Fruit fly (Drosophila melanogaster) whole organism, embryonic: ENCODE results near the gene Mvl.
A peak's percentile ranks its signal among the peaks of the same experiment; 100 is the strongest.

Source experiments
- Atf3 ChIP-seq: fragments of 200-800 bp; sonication (Bioruptor generic); optimal IDR thresholded peaks from 3 replicates; lab custom pipeline; 2016; ENCODE audit warnings: missing biosample characterization, missing genetic modification characterization
- BtbVII ChIP-seq: fragments of 200-800 bp; sonication (Bioruptor generic); optimal IDR thresholded peaks from 3 replicates; lab custom pipeline; 2017; ENCODE audit warnings: missing biosample characterization, mild to moderate bottlenecking, missing genetic modification characterization
- CG1233 ChIP-seq: fragments of 200-800 bp; sonication (Bioruptor generic); optimal IDR thresholded peaks from 4 replicates; lab custom pipeline; 2018; ENCODE audit warnings: missing biosample characterization, mild to moderate bottlenecking, missing genetic modification characterization
- CG13424 ChIP-seq: fragments of 200-800 bp; sonication (Bioruptor generic); optimal IDR thresholded peaks from 2 replicates; lab custom pipeline; 2019; ENCODE audit warnings: missing biosample characterization, mild to moderate bottlenecking, missing genetic modification characterization, moderate library complexity
- CG18476 ChIP-seq: fragments of 200-800 bp; sonication (Bioruptor generic); optimal IDR thresholded peaks from 2 replicates; lab custom pipeline; 2016; ENCODE audit warnings: missing biosample characterization, mild to moderate bottlenecking, missing genetic modification characterization
- CG2116 ChIP-seq: fragments of 200-800 bp; sonication (Bioruptor generic); optimal IDR thresholded peaks from 3 replicates; lab custom pipeline; 2018; ENCODE audit warnings: missing biosample characterization, mild to moderate bottlenecking, missing genetic modification characterization
- CG2199 ChIP-seq: fragments of 200-800 bp; sonication (Bioruptor generic); IDR thresholded peaks from 3 replicates; pipeline ENCODE4 v1.3.6; 2022; ENCODE audit warnings: missing biosample characterization, missing genetic modification characterization
- CG3163 ChIP-seq: fragments of 200-800 bp; sonication (Bioruptor generic); optimal IDR thresholded peaks from 3 replicates; lab custom pipeline; 2016; ENCODE audit warnings: missing biosample characterization, missing genetic modification characterization
- CG32532 ChIP-seq: fragments of 200-800 bp; sonication (Bioruptor generic); IDR thresholded peaks from 2 replicates; pipeline ENCODE4 v1.3.6; 2022; ENCODE audit warnings: missing biosample characterization, missing genetic modification characterization
- CG4360 ChIP-seq: fragments of 200-800 bp; sonication (Bioruptor generic); IDR thresholded peaks from 2 replicates; pipeline ENCODE4 v1.3.6; 2022; ENCODE audit warnings: missing biosample characterization, missing genetic modification characterization
- CG4617 ChIP-seq: fragments of 200-800 bp; sonication (Bioruptor generic); optimal IDR thresholded peaks from 3 replicates; lab custom pipeline; 2016; ENCODE audit warnings: missing biosample characterization, missing genetic modification characterization, borderline replicate concordance
- CG6175 ChIP-seq: fragments of 200-800 bp; sonication (Bioruptor generic); IDR thresholded peaks from 3 replicates; pipeline ENCODE4 v1.3.6; 2022; ENCODE audit warnings: missing biosample characterization, missing genetic modification characterization
- CG7987 ChIP-seq: fragments of 200-800 bp; sonication (Bioruptor generic); optimal IDR thresholded peaks from 2 replicates; lab custom pipeline; 2018; ENCODE audit warnings: missing biosample characterization, mild to moderate bottlenecking, missing genetic modification characterization, moderate library complexity
- CG9215 ChIP-seq: fragments of 200-800 bp; sonication (Bioruptor generic); IDR thresholded peaks from 2 replicates; pipeline ENCODE4 v1.3.6; 2022; ENCODE audit warnings: missing biosample characterization, missing genetic modification characterization
- D ChIP-seq, 2 experiments: fragments of 200-800 bp in 1 of 2; fragments of >200 bp in 1 of 2; sonication (Bioruptor generic) in 1 of 2; optimal IDR thresholded peaks; 2 replicates in 1 of 2; 3 replicates in 1 of 2; lab custom pipeline; 2017; ENCODE audit warnings: mild to moderate bottlenecking in 1 of 2, missing biosample characterization in 1 of 2, missing genetic modification characterization in 1 of 2, missing genetic modification reagents in 1 of 2
- D19A ChIP-seq: fragments of 200-800 bp; optimal IDR thresholded peaks from 3 replicates; lab custom pipeline; 2019; ENCODE audit warnings: missing biosample characterization, mild to moderate bottlenecking, missing genetic modification characterization, moderate library complexity
- Dek ChIP-seq: fragments of 200-800 bp; sonication (Bioruptor generic); optimal IDR thresholded peaks from 3 replicates; lab custom pipeline; 2019; ENCODE audit warnings: missing biosample characterization, mild to moderate bottlenecking, missing genetic modification characterization, moderate library complexity
- Elba2 ChIP-seq: fragments of 200-800 bp; sonication (Bioruptor generic); optimal IDR thresholded peaks from 3 replicates; lab custom pipeline; 2016; ENCODE audit warnings: missing biosample characterization, missing genetic modification characterization
- Hey ChIP-seq: fragments of 200-800 bp; sonication (Bioruptor generic); optimal IDR thresholded peaks from 3 replicates; lab custom pipeline; 2018; ENCODE audit warnings: missing biosample characterization, mild to moderate bottlenecking, missing genetic modification characterization
- Kr ChIP-seq: fragments of 200-800 bp; sonication (Bioruptor generic); optimal IDR thresholded peaks from 2 replicates; lab custom pipeline; 2017; ENCODE audit warnings: missing biosample characterization, mild to moderate bottlenecking, missing genetic modification characterization
- Max ChIP-seq: fragments of 200-800 bp; sonication (Bioruptor generic); optimal IDR thresholded peaks from 2 replicates; lab custom pipeline; 2016; ENCODE audit warnings: missing biosample characterization, mild to moderate bottlenecking, missing genetic modification characterization
- Med ChIP-seq: fragments of 200-800 bp; sonication (Bioruptor generic); peaks from one replicate; lab custom pipeline; 2016; ENCODE audit warnings: missing biosample characterization, missing genetic modification characterization, mild to moderate bottlenecking, inconsistent platforms, moderate library complexity
- Mrtf ChIP-seq: fragments of 200-800 bp; sonication (Bioruptor generic); IDR thresholded peaks from 3 replicates; pipeline ENCODE4 v1.3.6; 2022; ENCODE audit warnings: missing biosample characterization, missing genetic modification characterization
- Nf-YB ChIP-seq: fragments of 200-800 bp; sonication (Bioruptor generic); optimal IDR thresholded peaks from 3 replicates; lab custom pipeline; 2019; ENCODE audit warnings: missing biosample characterization, mild to moderate bottlenecking, missing genetic modification characterization, moderate library complexity
- Pdp1 ChIP-seq, 2 experiments: fragments of 200-800 bp; sonication (Bioruptor generic); optimal IDR thresholded peaks; 3 replicates each; lab custom pipeline; 2016; ENCODE audit warnings: missing biosample characterization in 2 of 2, missing genetic modification characterization in 2 of 2, mild to moderate bottlenecking in 1 of 2, moderate library complexity in 1 of 2
- Trl ChIP-seq, 3 experiments: fragments of >200 bp in 2 of 3; fragments of 200-800 bp in 1 of 3; sonication (Bioruptor generic) in 1 of 3; optimal IDR thresholded peaks; 2 replicates in 1 of 3; 3 replicates in 2 of 3; lab custom pipeline; 2016 to 2017; ENCODE audit warnings: missing biosample characterization in 1 of 3, missing genetic modification characterization in 1 of 3
- Usf ChIP-seq: fragments of 200-800 bp; sonication (Bioruptor generic); optimal IDR thresholded peaks from 2 replicates; lab custom pipeline; 2017; ENCODE audit warnings: missing genotype, missing biosample characterization, missing genetic modification characterization
- ab ChIP-seq: fragments of 200-800 bp; sonication (Bioruptor generic); optimal IDR thresholded peaks from 2 replicates; lab custom pipeline; 2016; ENCODE audit warnings: missing biosample characterization, missing genetic modification characterization
- ac ChIP-seq: fragments of 200-800 bp; sonication (Bioruptor generic); optimal IDR thresholded peaks from 3 replicates; lab custom pipeline; 2017; ENCODE audit warnings: missing biosample characterization, mild to moderate bottlenecking, missing genetic modification characterization
- cad ChIP-seq: fragments of >200 bp; optimal IDR thresholded peaks from 2 replicates; lab custom pipeline; 2017; ENCODE audit warnings: missing biosample characterization, missing genetic modification characterization
- dpn ChIP-seq, 2 experiments: fragments of 200-800 bp; sonication (Bioruptor generic); optimal IDR thresholded peaks; 3 replicates each; lab custom pipeline; 2016; ENCODE audit warnings: missing biosample characterization in 2 of 2, missing genetic modification characterization in 2 of 2
- eve ChIP-seq, 2 experiments: fragments of >200 bp; optimal IDR thresholded peaks; 2 replicates each; lab custom pipeline; 2017; ENCODE audit warnings: missing biosample characterization in 2 of 2, missing genetic modification characterization in 2 of 2
- exex ChIP-seq: fragments of 200-800 bp; sonication (Bioruptor generic); optimal IDR thresholded peaks from 4 replicates; lab custom pipeline; 2018; ENCODE audit warnings: missing biosample characterization, mild to moderate bottlenecking, missing genetic modification characterization, moderate library complexity
- kni ChIP-seq: fragments of 200-800 bp; sonication (Bioruptor generic); optimal IDR thresholded peaks from 3 replicates; lab custom pipeline; 2017; ENCODE audit warnings: mild to moderate bottlenecking, missing biosample characterization, missing genetic modification reagents, missing genetic modification characterization
- lbe ChIP-seq: fragments of 200-800 bp; sonication (Bioruptor generic); optimal IDR thresholded peaks from 2 replicates; lab custom pipeline; 2016; ENCODE audit warnings: missing biosample characterization, mild to moderate bottlenecking, missing genetic modification characterization
- peb ChIP-seq: fragments of 200-800 bp; sonication (Bioruptor generic); IDR thresholded peaks from 2 replicates; pipeline ENCODE4 v1.3.6; 2022; ENCODE audit warnings: missing biosample characterization, missing genetic modification characterization
- sens ChIP-seq: fragments of 200-800 bp; sonication (Bioruptor generic); peaks from one replicate; lab custom pipeline; 2016; ENCODE audit warnings: missing biosample characterization, missing genetic modification characterization
- sima ChIP-seq: fragments of 200-800 bp; sonication (Bioruptor generic); optimal IDR thresholded peaks from 2 replicates; lab custom pipeline; 2016; ENCODE audit warnings: missing biosample characterization, missing genetic modification characterization
- slou ChIP-seq: fragments of 200-800 bp; sonication (Bioruptor generic); optimal IDR thresholded peaks from 3 replicates; lab custom pipeline; 2016; ENCODE audit warnings: missing biosample characterization, missing genetic modification characterization
- sob ChIP-seq: fragments of 200-800 bp; sonication (Bioruptor generic); IDR thresholded peaks from 2 replicates; pipeline ENCODE4 v1.3.6; 2022; ENCODE audit warnings: missing biosample characterization, missing genetic modification characterization
- sr ChIP-seq: fragments of 200-800 bp; sonication (Bioruptor generic); IDR thresholded peaks from 3 replicates; pipeline ENCODE4 v1.3.6; 2022; ENCODE audit warnings: missing biosample characterization, missing genetic modification characterization
- sug ChIP-seq: fragments of 200-800 bp; optimal IDR thresholded peaks from 2 replicates; lab custom pipeline; 2019; ENCODE audit warnings: missing biosample characterization, mild to moderate bottlenecking, missing genetic modification characterization, moderate library complexity

Mvl gene

DNA sequence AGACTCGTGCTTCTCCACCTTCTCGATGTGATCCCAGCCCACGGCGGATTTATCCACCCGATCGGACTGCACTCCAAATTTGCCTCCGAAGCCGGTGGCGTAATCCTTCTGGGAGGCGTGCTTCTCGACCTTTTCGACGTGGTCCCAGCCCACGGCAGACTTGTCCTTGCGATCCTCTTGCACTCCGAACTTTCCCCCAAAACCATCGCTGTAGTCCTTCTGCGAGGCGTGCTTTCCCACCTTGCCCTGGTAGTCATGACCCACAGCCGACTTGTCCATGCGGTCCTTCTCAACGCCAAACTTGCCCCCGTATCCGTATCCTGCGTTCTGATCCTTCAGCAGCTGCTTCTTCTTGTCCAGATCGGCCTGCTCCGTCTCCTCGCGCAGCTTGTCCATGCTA lies 2.8 kb upstream of the Mvl start:
- TF ChIP-seq sens (GFP tag; lab: Kevin White, UChicago): peak; percentile 60
- TF ChIP-seq ab (GFP tag; lab: Kevin White, UChicago): no peak
- peak; percentile 24 for TF ChIP-seq Med
- TF ChIP-seq sug (tag; lab: Kevin White, UChicago): no peak
- TF ChIP-seq, all 482 proteins: peak for 2

DNA sequence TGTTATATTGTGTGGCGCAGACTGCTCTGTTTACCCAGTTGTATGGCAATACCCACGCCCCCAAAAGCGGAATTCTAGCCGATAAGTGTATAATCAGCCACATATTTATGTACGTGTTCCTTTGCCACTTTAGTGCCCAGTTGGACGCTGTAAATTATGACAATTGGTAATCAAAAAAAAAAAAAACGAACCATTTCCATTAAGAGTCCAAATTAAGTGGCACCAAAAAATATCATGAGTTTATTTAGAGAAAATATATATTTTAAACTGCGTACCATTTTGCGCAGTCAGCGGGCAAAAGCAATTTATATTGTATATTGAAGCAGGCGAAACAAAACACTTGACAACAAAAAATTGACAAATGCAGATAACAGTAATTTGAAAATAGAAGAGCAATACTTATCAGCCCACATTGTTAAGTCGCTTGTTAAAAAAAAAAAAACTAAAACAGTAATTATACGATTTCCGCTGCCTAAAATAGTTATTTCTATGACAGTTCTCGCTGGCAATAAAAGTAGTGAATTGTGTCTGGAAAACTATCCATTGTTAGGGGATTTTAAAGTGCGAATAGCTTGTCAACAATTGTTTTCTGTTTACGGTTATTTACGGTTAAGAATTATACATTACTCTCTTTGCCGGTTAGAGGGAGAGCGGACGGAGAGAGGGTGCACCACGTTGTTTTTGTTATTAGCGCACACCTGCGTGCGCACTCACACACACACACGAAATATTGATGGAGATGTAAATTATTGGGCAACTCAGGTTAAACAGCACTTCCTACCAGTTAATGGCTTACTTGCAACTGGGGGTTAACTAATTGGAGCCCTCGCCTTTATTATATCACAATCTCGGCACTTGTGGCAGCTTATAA lies 879 bp downstream of the Mvl start:
- TF ChIP-seq lbe: peak; percentile 41
- peak; percentile 72 to 80 for TF ChIP-seq Trl (optimal IDR thresholded peaks at IDR 0.05; lab: Kevin White, UChicago)
- no peak for TF ChIP-seq Trl (GFP tag; optimal IDR thresholded peaks at IDR 0.05; lab: Kevin White, UChicago)
- no peak for TF ChIP-seq CG32532
- TF ChIP-seq CG1233 (GFP tag; lab: Kevin White, UChicago): peak; percentile 1
- TF ChIP-seq BtbVII (GFP tag; lab: Kevin White, UChicago): peak; percentile 23
- no peak for TF ChIP-seq sr (GFP tag; lab: Robert Waterston, UW)
- peak; percentile 6 for TF ChIP-seq sug (tag; lab: Kevin White, UChicago)
- TF ChIP-seq sens (GFP tag; lab: Kevin White, UChicago): peak; percentile 61
- no peak for TF ChIP-seq sob
- peak; percentile 31 for TF ChIP-seq Max
- TF ChIP-seq Hey: peak; percentile 24
- peak; percentile 88; the same call in 2 of the 3 replicates for TF ChIP-seq CG2199
- no peak for TF ChIP-seq cad
- TF ChIP-seq CG4360: peak; percentile 74
- TF ChIP-seq Dek: no peak
- TF ChIP-seq Pdp1 (GFP tag; optimal IDR thresholded peaks at IDR 0.05; lab: Kevin White, UChicago): peak in 1 of 2 experiments; percentile 56
- peak; percentile 62 for TF ChIP-seq Elba2 (GFP tag; lab: Kevin White, UChicago)
- no peak for TF ChIP-seq sima (GFP tag; lab: Kevin White, UChicago)
- peak in 1 of 2 experiments; percentile 69 for TF ChIP-seq eve (GFP tag; optimal IDR thresholded peaks at IDR 0.05; lab: Kevin White, UChicago)
- peak; percentile 73 for TF ChIP-seq exex (tag; lab: Kevin White, UChicago)
- peak; percentile 4 for TF ChIP-seq CG2116
- TF ChIP-seq D (optimal IDR thresholded peaks at IDR 0.05; lab: Kevin White, UChicago): no peak
- TF ChIP-seq D (GFP tag; optimal IDR thresholded peaks at IDR 0.05; lab: Kevin White, UChicago): no peak
- TF ChIP-seq CG4617: no peak
- peak; percentile 42 for TF ChIP-seq D19A (tag; lab: Kevin White, UChicago)
- TF ChIP-seq CG7987 (GFP tag; lab: Kevin White, UChicago): no peak
- TF ChIP-seq peb (GFP tag; lab: Robert Waterston, UW): no peak

DNA sequence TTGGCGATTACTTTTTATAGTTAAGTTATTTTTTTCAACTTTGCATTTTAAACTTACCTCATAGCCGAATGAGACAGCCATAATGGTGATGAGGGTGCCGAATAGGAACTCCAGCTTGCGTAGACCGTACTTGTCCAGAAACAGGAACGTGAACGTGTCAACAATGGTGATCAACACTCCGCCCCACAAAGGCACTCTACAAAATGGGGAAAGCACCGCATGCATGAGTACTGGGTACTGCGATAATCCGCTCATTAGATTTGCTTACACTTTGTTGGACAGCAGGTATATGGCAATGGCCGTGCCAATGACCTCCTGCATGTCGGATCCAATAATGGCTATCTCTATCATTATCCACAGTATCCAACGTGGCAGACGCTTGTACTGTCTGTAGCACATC lies 3.1 kb downstream of the Mvl start:
- no peak for TF ChIP-seq ac
- no peak for TF ChIP-seq Usf (GFP tag; lab: Kevin White, UChicago)
- no peak for TF ChIP-seq sob
- TF ChIP-seq CG9215 (GFP tag; lab: Robert Waterston, UW): no peak
- no peak for TF ChIP-seq CG2199
- TF ChIP-seq CG18476 (GFP tag; lab: Kevin White, UChicago): no peak
- no peak for TF ChIP-seq slou
- TF ChIP-seq kni (GFP tag; lab: Kevin White, UChicago): no peak
- no peak for TF ChIP-seq CG6175
- no peak for TF ChIP-seq Nf-YB (GFP tag; lab: Kevin White, UChicago)
- no peak for TF ChIP-seq dpn (GFP tag; optimal IDR thresholded peaks at IDR 0.05; lab: Kevin White, UChicago)
- no peak for TF ChIP-seq CG13424 (tag; lab: Kevin White, UChicago)
- TF ChIP-seq Mrtf (GFP tag; lab: Robert Waterston, UW): no peak
- no peak for TF ChIP-seq Atf3 (GFP tag; lab: Kevin White, UChicago)
- TF ChIP-seq CG3163 (GFP tag; lab: Kevin White, UChicago): no peak
- TF ChIP-seq Kr (GFP tag; lab: Kevin White, UChicago): no peak
- TF ChIP-seq, all 482 proteins: peak for 0
